Fruit fly (Drosophila melanogaster) S2 (cell line): ENCODE results near the gene Ptx1.

Experiments
- CG8478 ChIP-seq: fragments of >200 bp; optimal IDR thresholded peaks from 2 replicates; lab custom pipeline; 2018
- CTCF ChIP-seq, 2 experiments: fragments of >200 bp; optimal IDR thresholded peaks; 2 replicates each; lab custom pipeline; 2018

DNA sequence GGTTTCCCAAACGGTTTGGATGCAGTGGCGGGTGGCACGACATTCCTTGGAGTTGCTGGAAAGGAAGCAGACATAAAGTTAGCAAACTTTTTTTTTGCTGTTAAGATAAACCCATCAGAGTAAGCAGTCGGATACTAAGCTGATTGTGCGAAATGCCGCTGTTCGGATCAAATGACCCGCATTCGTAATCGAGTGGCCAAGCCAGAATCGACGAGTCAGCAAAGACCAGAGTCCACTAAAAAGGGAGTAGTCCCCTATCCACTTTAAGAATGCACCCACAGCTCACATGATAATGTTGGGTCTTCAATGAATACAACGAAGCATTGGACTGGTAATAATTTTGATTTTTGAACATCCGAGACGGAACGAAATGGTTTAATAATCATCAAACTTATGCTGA is 25.7 kb upstream of the Ptx1 start:
- no peak for TF ChIP-seq CG8478 (lab: Kevin White, UChicago)
- no peak for TF ChIP-seq CTCF (optimal IDR thresholded peaks at IDR 0.05; lab: Kevin White, UChicago)
